Fruit fly (Drosophila melanogaster) whole organism: ENCODE data around the gene CG32121.

ENCODE experiments used
- CG8478 ChIP-seq: fragments of >200 bp; optimal IDR thresholded peaks from 2 replicates; lab custom pipeline; 2018; ENCODE audit warnings: inconsistent platforms
- Dll ChIP-seq: fragments of >200 bp; optimal IDR thresholded peaks from 2 replicates; lab custom pipeline; 2017
- pan ChIP-seq: fragments of >200 bp; optimal IDR thresholded peaks from 2 replicates; lab custom pipeline; 2017
- psq ChIP-seq: fragments of >200 bp; optimal IDR thresholded peaks from 2 replicates; lab custom pipeline; 2017

DNA sequence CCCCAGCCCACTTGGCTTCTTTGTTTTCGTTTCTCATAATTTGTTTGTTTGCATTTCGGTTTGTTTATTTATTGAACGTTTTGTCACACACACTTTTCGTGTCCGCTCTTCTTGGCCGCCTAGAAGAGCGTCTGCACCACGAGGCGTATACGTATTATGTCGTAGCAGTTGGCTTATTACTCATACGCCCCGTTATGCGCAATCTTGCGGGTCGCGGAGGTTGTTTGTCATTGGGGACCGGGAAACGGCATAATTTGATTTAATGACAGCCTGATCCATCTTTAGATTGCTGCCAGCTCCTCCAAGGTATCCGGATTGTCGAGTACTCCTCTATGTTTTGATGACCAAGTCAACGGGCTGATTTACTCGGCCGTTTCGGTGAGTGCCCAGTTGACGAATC lies 1.9 kb downstream of the CG32121 start:
- no peak for TF ChIP-seq Dll (lab: Kevin White, UChicago)
- TF ChIP-seq psq, result no peak
- no peak for TF ChIP-seq CG8478 (lab: Kevin White, UChicago)
- TF ChIP-seq pan (lab: Kevin White, UChicago), result no peak
